Fruit fly (Drosophila melanogaster): ENCODE data around the gene CG8677.

- no peak for TF ChIP-seq pan (optimal IDR thresholded peaks at IDR 0.05)
- no peak for TF ChIP-seq CG8478 (optimal IDR thresholded peaks at IDR 0.05)
- TF ChIP-seq EcR (GFP tag; optimal IDR thresholded peaks at IDR 0.05): no peak
- no peak for TF ChIP-seq usp (GFP tag; optimal IDR thresholded peaks at IDR 0.05)
- TF ChIP-seq psq (optimal IDR thresholded peaks at IDR 0.05): no peak
- no peak for TF ChIP-seq Dll (optimal IDR thresholded peaks at IDR 0.05)
Measured at dm6 chr2L:21195331-21195730, 25.8 kb upstream of the CG8677 start.

All from whole organism.